Fruit fly (Drosophila melanogaster) whole organism, larva: ENCODE data around the gene bsf.

Experiments
- noc ChIP-seq: fragments of 200-800 bp; sonication (Bioruptor generic); optimal IDR thresholded peaks from 3 replicates; lab custom pipeline; 2019; ENCODE audit warnings: missing biosample characterization, mild to moderate bottlenecking, missing genetic modification characterization, moderate library complexity

bsf gene

dm6 chr2L:18454128-18454788 is at the start of gene bsf, which contains the start of gene Ntf-2r:
TSS of gene bsf (minus strand) at chr2L:18454587.
TSS of gene Ntf-2r (plus strand) at chr2L:18454649.
- no peak for TF ChIP-seq noc

DNA sequence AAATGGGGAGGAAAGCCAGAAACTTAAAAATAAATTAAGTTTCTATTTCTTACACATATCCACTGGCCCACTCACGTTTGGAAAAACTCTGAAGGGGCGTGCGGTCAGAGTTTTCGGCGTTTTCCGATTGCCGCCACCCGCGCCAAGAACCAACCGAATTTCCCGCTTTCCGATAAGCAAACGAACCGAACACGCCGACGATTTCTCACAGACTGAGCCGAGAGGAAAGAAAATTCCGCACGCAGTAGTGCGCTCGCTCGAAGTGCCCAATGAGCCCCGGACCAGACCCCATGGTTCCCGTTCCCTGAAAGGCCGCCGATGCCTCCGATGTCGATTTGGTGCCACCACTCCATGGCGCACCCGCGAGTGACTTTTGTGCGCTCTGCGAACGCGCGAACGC is 49.4 kb upstream of the bsf start, which contains the start of gene kon:
TSS of gene kon (minus strand) at position 219 of the 400 bp plus-strand sequence.
- no peak for TF ChIP-seq noc

- no peak for TF ChIP-seq noc
These were observed 45.5 kb upstream of the bsf start for dm6 chr2L:18499900-18500299.

DNA sequence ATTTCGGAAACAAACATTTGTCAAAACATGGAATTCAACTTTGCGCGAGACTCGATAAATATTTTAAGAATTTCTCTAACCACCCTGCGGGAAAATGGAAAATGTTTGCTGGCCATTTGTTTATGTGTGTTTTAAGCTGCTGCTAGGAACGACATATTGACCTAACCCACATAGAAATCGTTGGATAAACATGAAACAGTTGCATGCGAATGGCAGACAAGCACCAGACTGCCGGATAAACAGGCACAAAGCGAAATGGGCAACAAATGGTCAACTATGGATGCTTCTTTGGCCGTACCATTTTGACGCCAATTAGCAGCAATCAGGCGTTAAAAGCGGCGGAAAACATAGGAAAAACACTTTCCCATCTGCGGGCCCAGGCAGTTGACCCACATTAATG is 42.4 kb upstream of the bsf start:
- no peak for TF ChIP-seq noc

dm6 chr2L:18493122-18493521 is 38.7 kb upstream of the bsf start:
- TF ChIP-seq noc: no peak

dm6 chr2L:18486828-18487227 is 32.4 kb upstream of the bsf start:
- no peak for TF ChIP-seq noc

- TF ChIP-seq noc: no peak
These were observed 30.8 kb upstream of the bsf start, which contains the start of gene grnd for dm6 chr2L:18485211-18485610. TSS of gene grnd (plus strand) at chr2L:18485417.

dm6 chr2L:18484382-18485050 is 30.1 kb upstream of the bsf start, which contains the start of gene CG10283:
TSS of gene CG10283 (minus strand) at chr2L:18484513.
- no peak for TF ChIP-seq noc

- no peak for TF ChIP-seq noc
These were observed 29.6 kb upstream of the bsf start for dm6 chr2L:18484040-18484381.

dm6 chr2L:18482989-18483388 is 28.6 kb upstream of the bsf start:
- no peak for TF ChIP-seq noc

- TF ChIP-seq noc: no peak
These were observed 27.8 kb upstream of the bsf start for dm6 chr2L:18482170-18482569.

- TF ChIP-seq noc: no peak
These were observed 27.4 kb upstream of the bsf start for dm6 chr2L:18481746-18482145.

- no peak for TF ChIP-seq noc
These were observed 26.7 kb upstream of the bsf start for dm6 chr2L:18481064-18481463.

DNA sequence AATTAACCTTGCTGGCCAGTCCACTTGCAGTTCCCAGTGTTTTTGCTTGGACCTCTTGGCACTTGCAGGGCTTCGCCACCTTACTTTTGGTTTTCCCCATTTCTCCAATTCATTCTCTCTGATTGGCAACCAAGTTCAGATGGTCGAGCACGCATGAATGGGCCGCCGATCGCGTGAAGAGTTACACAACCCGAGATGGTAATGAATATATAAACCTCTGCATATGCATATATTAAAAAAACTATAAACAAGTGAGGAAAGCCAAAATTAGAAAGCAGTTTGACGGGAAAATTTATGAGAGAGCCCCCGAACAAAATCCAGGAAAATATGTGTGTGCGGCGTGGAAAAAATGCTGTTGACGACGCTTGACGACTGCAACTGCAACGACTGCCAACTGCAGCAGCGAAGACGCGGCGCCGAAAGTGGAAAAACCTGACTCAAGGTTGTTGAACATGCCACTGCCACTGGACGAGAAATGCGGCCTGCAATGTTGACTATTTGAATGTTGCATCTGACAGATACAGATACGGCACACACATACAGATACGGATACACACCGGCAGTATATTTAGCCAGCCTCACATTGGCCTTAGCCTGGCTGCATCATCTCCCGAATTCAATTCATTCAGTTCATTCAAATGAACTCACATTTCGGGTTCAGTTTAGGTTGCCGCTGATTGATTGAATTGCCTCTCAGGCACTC is 26.1 kb upstream of the bsf start:
- no peak for TF ChIP-seq noc

- TF ChIP-seq noc: no peak
These were observed 24.8 kb upstream of the bsf start for dm6 chr2L:18479177-18479521.

DNA sequence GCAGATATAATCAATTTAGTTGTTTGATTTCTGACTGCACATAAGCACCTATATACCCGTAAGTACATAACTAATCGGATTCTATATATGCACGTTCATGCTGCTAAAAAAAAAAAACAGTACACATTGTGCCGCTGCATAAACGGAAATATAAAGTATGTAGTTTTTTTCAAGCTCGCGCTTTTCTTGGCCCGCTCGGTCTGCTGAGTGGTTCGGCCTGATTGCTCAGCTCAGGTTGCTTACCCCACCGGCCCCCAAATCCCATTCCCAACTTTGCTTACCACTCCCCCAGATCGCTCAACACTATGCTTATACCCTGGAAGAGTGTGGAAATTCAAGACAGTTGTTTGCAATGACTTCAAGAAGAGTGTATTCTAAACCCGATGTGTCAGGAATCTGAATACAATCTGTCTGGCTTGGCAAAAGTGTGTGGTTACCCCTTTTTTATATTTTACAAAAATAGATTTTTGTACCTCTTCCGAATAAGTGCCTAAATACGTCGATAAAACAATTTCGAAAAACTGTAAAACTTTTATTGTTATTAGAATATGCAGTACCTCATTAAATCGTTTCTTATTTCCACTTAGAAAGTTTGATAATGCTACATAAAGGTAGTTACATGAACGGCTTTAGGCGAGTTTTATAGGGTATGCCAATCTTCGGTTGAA is 24.3 kb upstream of the bsf start:
- no peak for TF ChIP-seq noc

- no peak for TF ChIP-seq noc
These were observed 23.1 kb upstream of the bsf start for dm6 chr2L:18477455-18477854.
